Fruit fly (Drosophila melanogaster) whole organism, prepupa: ENCODE measurements around the gene SdhD.

Source experiments
- CG11762 ChIP-seq: fragments of 200-800 bp; sonication (Bioruptor generic); optimal IDR thresholded peaks from 3 replicates; lab custom pipeline; 2016; ENCODE audit warnings: missing biosample characterization, missing genetic modification characterization; ENCODE audit not compliant: insufficient read depth
- CG9139 ChIP-seq: fragments of 200-800 bp; sonication (Bioruptor generic); optimal IDR thresholded peaks from 3 replicates; lab custom pipeline; 2017; ENCODE audit warnings: missing biosample characterization, mild to moderate bottlenecking, missing genetic modification characterization
- spab ChIP-seq: fragments of 200-800 bp; sonication (Bioruptor generic); optimal IDR thresholded peaks from 2 replicates; lab custom pipeline; 2017; ENCODE audit warnings: missing biosample characterization, mild to moderate bottlenecking, missing genetic modification characterization, missing genetic modification reagents
- ss ChIP-seq, 2 experiments: fragments of 200-800 bp; sonication (Bioruptor generic); optimal IDR thresholded peaks; 2 replicates in 1 of 2; 3 replicates in 1 of 2; lab custom pipeline; 2017 to 2018; ENCODE audit warnings: mild to moderate bottlenecking in 2 of 2, missing biosample characterization in 2 of 2, missing genetic modification characterization in 2 of 2, moderate library complexity in 1 of 2

dm6 chr3R:23727657-23728056, 32.7 kb downstream of the SdhD start:
- no peak for TF ChIP-seq spab (GFP tag; lab: Kevin White, UChicago)
- TF ChIP-seq CG11762 (GFP tag; lab: Kevin White, UChicago) = no peak
- TF ChIP-seq ss (GFP tag; optimal IDR thresholded peaks at IDR 0.05; lab: Kevin White, UChicago) = no peak
- TF ChIP-seq CG9139 = no peak
